Fruit fly (Drosophila melanogaster): Measurements from ENCODE around the gene Nhe1.
A peak's percentile ranks its signal among the peaks of the same experiment; 100 is the strongest.

Gene Nhe1

DNA sequence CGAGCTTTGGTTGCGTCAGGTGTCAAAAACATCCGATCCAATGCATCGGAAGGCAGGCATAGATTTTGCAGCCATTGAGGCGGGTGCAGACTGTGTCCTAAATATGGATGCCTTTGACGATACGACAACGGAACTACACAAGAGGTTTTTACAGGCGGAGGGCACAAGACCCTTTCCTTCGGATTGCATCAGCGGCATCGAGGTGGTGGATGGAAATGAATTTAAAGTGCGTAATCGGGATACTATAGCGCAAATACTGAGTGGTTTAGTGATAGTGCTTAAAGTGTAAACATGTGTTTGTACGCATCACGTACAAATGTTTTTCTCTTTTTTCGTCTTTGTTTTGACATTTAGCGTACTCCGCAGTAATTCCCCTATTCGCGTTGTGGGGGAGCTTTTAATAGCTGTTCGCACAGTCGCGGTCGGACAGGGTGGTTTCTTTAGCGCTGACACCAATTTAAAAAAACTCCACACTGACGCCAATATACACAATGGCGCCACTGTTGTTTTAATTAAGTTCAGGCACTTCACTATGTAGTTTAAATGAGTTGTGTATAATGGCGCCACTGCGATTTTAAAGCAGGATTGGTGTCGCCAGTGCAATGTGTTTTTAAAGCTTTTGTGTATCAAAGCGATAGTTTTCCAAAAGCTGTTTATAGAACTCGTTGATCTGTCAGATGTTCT lies 33.6 kb downstream of the Nhe1 start (continued):
- TF ChIP-seq CG7839 (tag; optimal IDR thresholded peaks at IDR 0.05) (peak; percentile 36), CG1024 (GFP tag; IDR thresholded peaks at IDR 0.05) (no peak), CG18011 (GFP tag; optimal IDR thresholded peaks at IDR 0.05) (no peak), Dip2 (GFP tag; IDR thresholded peaks at IDR 0.05) (no peak), CG17359 (tag; optimal IDR thresholded peaks at IDR 0.05) (peak; percentile 36), CG18476 (GFP tag; optimal IDR thresholded peaks at IDR 0.05) (no peak), Tbp (GFP tag; optimal IDR thresholded peaks at IDR 0.05) (no peak), D (optimal IDR thresholded peaks at IDR 0.05) (no peak), D (GFP tag; optimal IDR thresholded peaks at IDR 0.05) (no peak), seq (GFP tag; IDR thresholded peaks at IDR 0.05) (0 out of 2 replicates have a peak, but pooled peaks have one; percentile 56), stwl (tag; optimal IDR thresholded peaks at IDR 0.05) (peak; percentile 2), chinmo (GFP tag; IDR thresholded peaks at IDR 0.05; ENCODE audit: partially characterized antibody) (peak; percentile 90; the same call in 3 of the 4 replicates), CG31224 (GFP tag; IDR thresholded peaks at IDR 0.05) (no peak), corto (GFP tag; optimal IDR thresholded peaks at IDR 0.05) (no peak), Antp (GFP tag; optimal IDR thresholded peaks at IDR 0.05) (peak; percentile 51), danr (GFP tag; IDR thresholded peaks at IDR 0.05) (no peak), CG13287 (GFP tag; IDR thresholded peaks at IDR 0.05; ENCODE audit: partially characterized antibody) (peak; percentile 81), cas (GFP tag; IDR thresholded peaks at IDR 0.05) (no peak), CG7372 (GFP tag; IDR thresholded peaks at IDR 0.05) (peak; percentile 22; the same call in 1 of the 2 replicates), CG11093 (GFP tag; IDR thresholded peaks at IDR 0.05) (no peak), CG12071 (GFP tag; optimal IDR thresholded peaks at IDR 0.05) (peak; percentile 27), mam (GFP tag; optimal IDR thresholded peaks at IDR 0.05) (peak; percentile 25), Hr3 (GFP tag; optimal IDR thresholded peaks at IDR 0.05) (peak; percentile 55), Elba2 (GFP tag; optimal IDR thresholded peaks at IDR 0.05) (no peak), Hr78 (GFP tag; optimal IDR thresholded peaks at IDR 0.05) (no peak), hkb (optimal IDR thresholded peaks at IDR 0.05) (no peak), hkb (GFP tag; IDR thresholded peaks at IDR 0.05) (no peak), Blimp-1 (GFP tag; optimal IDR thresholded peaks at IDR 0.05) (peak; percentile 16), CG10321 (GFP tag; IDR thresholded peaks at IDR 0.05) (0 out of 2 replicates have a peak, but pooled peaks have one; percentile 31), CG10267 (tag; optimal IDR thresholded peaks at IDR 0.05) (no peak), hth (optimal IDR thresholded peaks at IDR 0.05) (no peak), Chrac-16 (GFP tag; optimal IDR thresholded peaks at IDR 0.05) (peak; percentile 35), gt (GFP tag; IDR thresholded peaks at IDR 0.05) (no peak), abd-A (tag; optimal IDR thresholded peaks at IDR 0.05) (peak; percentile 99), stc (GFP tag; IDR thresholded peaks at IDR 0.05) (no peak), Dip3 (GFP tag; optimal IDR thresholded peaks at IDR 0.05) (no peak), CG3281 (GFP tag; optimal IDR thresholded peaks at IDR 0.05) (peak; percentile 97), CG32767 (GFP tag; IDR thresholded peaks at IDR 0.05) (peak; percentile 49; the same call in 1 of the 2 replicates), pfk (GFP tag; optimal IDR thresholded peaks at IDR 0.05) (no peak), CG14965 (GFP tag; optimal IDR thresholded peaks at IDR 0.05; ENCODE audit: borderline replicate concordance) (no peak), CG14441 (GFP tag; IDR thresholded peaks at IDR 0.05) (peak; percentile 45; the same call in 1 of the 2 replicates), CG17802 (tag; optimal IDR thresholded peaks at IDR 0.05) (no peak), sima (GFP tag; optimal IDR thresholded peaks at IDR 0.05) (no peak), CHES-1-like (GFP tag; optimal IDR thresholded peaks at IDR 0.05) (peak; percentile 67), sd (tag; optimal IDR thresholded peaks at IDR 0.05) (peak; percentile 49), sim (GFP tag; IDR thresholded peaks at IDR 0.05) (no peak), Hmx (GFP tag; optimal IDR thresholded peaks at IDR 0.05) (no peak), gcm (GFP tag; optimal IDR thresholded peaks at IDR 0.05) (no peak), salm (tag; optimal IDR thresholded peaks at IDR 0.05) (no peak), schlank (tag; optimal IDR thresholded peaks at IDR 0.05) (no peak)

Measured in whole organism, embryonic.